Fruit fly (Drosophila melanogaster): ENCODE results near the gene lectin-21Ca.

Gene lectin-21Ca

DNA sequence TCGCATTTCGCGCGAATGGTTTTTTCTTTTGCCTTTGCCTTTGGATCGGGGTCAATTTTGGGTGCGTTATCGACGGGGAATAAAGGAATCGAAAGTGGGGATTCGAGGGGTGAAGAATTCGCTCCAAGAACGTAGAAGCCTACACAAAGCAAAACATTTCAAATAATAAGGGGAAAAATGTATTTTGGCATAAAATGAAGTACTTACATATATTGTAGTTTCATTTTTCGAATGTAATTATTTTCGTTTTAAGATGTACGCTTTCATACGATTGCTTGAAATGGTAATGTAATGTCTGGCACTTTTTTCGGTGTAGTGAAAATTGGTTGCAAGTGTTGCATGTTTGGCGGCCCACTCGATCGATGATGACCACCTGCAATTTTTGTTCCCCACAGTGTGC is 9.4 kb upstream of the lectin-21Ca start:
- TF ChIP-seq CG8478 (optimal IDR thresholded peaks at IDR 0.05): no peak
- TF ChIP-seq CTCF (optimal IDR thresholded peaks at IDR 0.05): no peak

DNA sequence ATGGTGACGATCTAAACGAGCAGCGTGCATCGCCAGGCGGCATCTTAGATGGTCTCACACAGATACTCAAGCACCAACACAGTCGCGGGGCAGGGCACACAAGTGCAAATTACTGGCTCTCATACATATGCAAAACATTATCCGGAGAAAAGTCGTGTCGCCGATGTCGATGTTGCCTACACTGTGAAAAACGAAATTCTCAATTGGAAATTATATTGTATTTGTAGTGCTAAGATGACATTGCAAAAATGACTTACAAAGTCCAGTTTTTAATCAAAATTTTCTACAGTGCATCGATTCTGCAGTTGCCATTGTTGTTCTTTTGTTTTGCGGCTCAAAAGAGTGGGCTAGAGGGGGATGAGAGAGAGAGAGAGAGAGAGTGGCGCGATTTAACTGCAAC is 4.7 kb upstream of the lectin-21Ca start:
- no peak for TF ChIP-seq CG8478 (optimal IDR thresholded peaks at IDR 0.05)
- TF ChIP-seq CTCF (optimal IDR thresholded peaks at IDR 0.05): no peak

DNA sequence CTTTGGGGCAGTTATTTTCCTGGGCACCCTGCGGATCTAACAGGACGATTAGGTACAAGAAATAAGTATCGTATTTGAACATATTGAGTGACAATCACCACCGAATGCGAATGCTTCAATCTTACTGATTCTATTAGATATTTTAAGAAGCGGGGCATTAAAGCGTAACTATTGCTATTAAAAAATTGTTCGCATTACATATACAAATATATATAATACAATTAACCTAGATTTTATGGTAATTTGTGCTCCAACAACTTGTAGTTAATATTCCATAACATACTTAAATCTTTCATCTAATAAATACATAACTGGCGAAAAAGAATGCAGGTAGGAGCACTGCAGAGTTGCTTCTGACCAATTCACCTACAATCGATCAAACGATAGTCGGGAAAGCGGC is 3.3 kb upstream of the lectin-21Ca start, which contains the start of gene lectin-21Cb:
Gene lectin-21Cb (minus strand): TSS at position 101 of the 400 bp plus-strand sequence.
- no peak for TF ChIP-seq CG8478 (optimal IDR thresholded peaks at IDR 0.05)
- TF ChIP-seq CTCF (optimal IDR thresholded peaks at IDR 0.05): no peak

DNA sequence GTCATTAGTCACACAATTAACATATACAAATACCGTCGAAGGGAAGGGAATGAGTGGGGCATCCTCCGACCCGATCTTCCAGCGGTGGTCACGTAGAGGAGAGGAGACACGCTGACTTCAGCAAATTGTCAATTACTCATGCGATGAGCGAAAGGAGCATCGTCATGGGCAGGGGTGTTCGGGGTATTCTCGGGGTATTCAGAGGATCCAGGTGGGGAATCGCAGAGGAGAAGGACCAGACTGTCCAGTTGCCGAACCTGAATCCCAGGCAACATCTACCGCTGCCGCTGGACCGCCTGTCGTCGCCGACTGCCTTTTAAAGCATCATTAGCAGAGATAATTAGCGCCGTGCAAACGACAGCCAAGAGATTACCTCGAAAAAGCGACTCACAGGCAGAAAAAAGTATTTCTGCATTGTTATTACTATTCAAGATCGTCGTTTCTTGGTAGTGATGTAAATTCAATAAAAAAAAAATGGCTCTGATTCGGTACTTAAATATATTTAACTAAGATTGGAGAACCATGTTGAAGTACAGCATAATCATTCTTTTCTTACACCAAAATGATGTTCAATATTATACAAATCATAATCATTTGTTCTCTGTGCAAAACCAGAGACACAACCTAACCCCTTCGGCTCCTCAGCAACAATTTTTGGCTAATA is 1.1 kb upstream of the lectin-21Ca start:
- no peak for TF ChIP-seq CTCF (optimal IDR thresholded peaks at IDR 0.05)
- TF ChIP-seq CG8478 (optimal IDR thresholded peaks at IDR 0.05): no peak

DNA sequence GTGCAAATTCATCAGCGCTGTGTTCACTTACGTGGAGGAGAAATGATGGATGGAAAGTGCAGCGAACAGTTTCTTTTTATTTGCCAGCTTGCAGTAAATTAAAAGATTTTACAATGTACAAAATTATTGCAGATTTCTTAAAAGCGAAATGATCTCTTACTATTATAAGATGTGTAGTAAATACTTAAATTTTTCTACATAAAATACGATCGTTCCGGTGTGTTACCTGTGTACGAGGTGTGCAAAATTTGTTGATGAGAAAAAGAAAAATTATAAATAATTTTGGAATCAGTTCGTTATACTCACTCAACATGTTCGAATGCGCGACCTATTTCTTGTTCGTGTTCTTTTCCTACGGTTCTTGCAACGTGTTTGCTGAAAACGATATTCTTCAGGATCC is 935 bp downstream of the lectin-21Ca start, which contains the start of gene CG2839:
Gene CG2839 (plus strand): TSS at position 301 of the 400 bp plus-strand sequence.
- no peak for TF ChIP-seq CTCF (optimal IDR thresholded peaks at IDR 0.05)
- no peak for TF ChIP-seq CG8478 (optimal IDR thresholded peaks at IDR 0.05)

DNA sequence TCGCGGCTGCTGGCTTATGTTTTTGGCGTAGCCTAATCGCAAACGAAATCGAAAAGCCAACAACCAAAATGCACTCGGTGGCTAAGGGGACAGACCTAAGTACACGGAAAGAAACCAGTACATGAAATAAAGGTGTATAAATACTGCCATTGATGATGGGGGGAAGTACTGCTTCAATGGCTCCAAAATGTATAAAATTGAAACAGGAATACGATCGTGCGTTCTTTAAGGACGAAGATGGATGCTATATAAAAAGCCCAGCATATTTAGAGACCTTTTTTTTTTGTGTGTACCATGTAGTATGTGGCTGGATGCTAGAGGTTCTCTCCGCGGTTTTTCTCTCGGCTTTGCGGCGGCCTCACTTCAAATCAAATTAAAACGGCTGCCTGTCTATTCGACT is 5.8 kb downstream of the lectin-21Ca start:
- TF ChIP-seq CG8478 (optimal IDR thresholded peaks at IDR 0.05) (no peak), CTCF (optimal IDR thresholded peaks at IDR 0.05) (no peak)

DNA sequence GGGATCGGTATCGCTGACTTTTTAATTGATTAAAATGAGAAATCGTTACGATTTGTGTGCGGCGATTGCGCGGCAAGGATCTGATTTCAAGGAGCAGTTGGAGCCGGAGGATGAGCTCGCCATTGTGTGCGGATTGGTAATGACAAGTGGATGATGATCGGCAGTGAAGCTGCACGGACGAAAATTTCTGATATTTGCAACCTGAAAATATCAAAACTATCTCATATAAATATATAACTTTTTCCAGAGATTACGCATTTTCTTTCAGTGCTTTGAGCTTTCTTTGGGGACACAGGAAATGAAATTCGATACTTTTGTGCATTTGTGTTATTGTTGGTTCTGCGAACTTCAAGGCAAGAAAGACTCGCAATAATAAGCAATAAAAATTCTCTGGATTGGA is 8.8 kb downstream of the lectin-21Ca start:
- TF ChIP-seq CG8478 (optimal IDR thresholded peaks at IDR 0.05) (no peak), CTCF (optimal IDR thresholded peaks at IDR 0.05) (no peak)

DNA sequence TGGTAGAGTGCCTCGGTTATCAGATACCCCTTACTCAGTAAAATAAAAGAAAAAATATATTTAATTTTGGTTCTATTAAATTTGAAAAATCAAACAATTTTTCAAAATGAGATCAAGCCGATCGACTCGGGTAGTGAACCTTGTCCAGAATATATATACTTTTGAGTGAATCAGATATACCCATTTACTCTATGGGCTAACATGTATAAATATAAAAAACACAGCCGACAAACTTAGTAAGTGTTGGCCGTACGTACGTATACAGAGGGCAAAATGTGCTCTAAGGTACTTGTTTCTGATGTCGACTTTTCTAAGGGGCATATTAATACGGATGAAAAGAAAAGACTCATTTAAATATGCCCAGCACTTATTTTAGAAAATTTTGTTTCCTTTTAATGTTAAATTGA is 9.8 kb downstream of the lectin-21Ca start:
- TF ChIP-seq CG8478 (optimal IDR thresholded peaks at IDR 0.05) (no peak), CTCF (optimal IDR thresholded peaks at IDR 0.05) (no peak)

DNA sequence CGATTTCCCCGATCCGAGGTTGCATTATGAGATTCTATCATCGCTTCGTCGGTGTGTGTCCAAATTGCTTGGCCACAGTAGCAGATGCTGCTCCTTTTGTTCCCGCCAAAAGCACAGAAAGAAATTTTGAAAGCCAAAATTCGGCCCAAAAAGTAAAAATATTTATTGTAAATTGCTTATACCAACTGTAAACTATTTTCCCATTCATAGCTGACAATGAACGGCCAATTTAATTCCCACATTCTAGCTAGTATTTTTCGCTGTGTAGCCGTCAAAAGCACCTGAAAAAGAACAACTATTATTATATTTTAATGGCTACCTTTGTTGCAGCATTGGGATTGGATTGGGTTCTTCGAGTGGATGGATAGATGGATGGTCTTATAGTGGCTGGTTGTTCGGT is 12.1 kb downstream of the lectin-21Ca start:
- TF ChIP-seq CG8478 (optimal IDR thresholded peaks at IDR 0.05): no peak
- no peak for TF ChIP-seq CTCF (optimal IDR thresholded peaks at IDR 0.05)

DNA sequence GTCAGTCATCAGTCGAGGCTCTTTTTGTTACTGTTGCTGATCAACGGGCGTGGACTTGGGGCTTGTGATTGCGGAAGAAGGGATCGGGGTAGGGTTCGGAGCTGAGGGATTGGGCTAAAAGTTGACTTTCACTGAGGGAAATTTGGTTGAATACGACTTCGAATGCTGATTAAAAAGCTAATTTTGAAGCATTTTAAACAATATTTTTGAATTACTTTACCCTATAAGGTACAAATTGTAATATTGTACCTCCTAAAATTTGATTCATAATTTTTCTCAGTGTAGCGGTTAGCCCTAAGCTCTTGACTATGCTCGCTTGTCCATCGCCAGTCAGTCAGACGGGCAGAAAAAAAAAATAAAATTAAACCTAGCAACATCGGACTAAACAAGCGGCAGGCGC is 22.1 kb downstream of the lectin-21Ca start:
- TF ChIP-seq CTCF (optimal IDR thresholded peaks at IDR 0.05) (no peak), CG8478 (optimal IDR thresholded peaks at IDR 0.05) (no peak)

DNA sequence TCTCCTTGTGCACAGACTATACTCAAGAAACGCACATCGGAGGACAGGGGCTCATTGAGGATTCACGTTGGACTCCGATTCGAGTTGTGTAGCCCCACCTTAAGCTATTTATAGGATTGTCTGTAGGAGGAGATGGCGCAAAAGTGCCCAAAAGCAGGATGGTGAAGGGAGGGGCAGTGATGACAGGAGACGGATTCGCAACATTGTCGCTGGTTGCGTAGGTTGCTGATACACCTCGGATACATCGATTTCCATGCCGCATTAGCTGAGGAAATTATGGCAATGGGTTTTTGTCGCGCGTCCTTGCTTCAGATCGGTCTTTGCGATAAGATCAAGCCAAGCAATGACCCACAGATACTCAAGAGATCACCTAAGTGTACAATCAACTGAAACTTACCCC is 23.2 kb downstream of the lectin-21Ca start:
- no peak for TF ChIP-seq CG8478 (optimal IDR thresholded peaks at IDR 0.05)
- no peak for TF ChIP-seq CTCF (optimal IDR thresholded peaks at IDR 0.05)

DNA sequence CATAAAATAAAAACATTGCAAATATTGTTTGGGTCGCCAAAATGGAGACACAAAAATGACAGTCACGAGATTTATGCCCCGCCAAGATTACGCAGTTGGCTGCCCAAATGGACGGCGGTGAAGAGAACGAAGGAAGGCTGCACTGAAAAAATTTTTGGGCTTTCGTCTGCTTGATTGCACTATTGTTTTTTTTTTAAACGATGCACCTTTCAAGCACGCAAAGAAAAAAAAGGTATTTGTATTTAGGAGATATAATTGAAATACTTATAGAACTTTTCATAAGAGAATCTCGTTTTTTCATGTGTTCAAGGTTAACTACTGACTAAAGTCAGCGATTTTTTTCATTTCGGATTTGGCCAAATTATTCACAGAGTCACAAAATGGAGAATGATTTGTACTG is 26.4 kb downstream of the lectin-21Ca start:
- TF ChIP-seq CTCF (optimal IDR thresholded peaks at IDR 0.05) (no peak), CG8478 (optimal IDR thresholded peaks at IDR 0.05) (no peak)

DNA sequence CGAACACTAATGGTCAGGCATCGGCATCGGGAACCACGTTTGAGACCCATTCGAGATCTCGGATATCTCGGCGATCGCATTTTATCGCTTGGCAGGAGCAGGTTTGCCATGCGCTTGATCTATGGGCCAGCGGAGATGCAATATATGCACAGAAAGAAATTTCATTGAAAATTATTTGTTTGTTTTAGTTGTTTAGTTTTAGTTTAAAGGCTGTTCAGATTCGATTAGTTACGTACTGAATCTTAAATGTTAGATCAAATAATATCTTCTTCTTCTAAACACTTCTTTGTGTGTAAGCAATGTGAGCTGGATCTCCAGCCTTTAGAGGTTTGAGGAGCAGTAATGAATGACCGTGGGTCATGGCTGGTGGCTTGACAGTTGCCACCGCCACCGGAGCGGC is 29.4 kb downstream of the lectin-21Ca start:
- no peak for TF ChIP-seq CG8478 (optimal IDR thresholded peaks at IDR 0.05)
- no peak for TF ChIP-seq CTCF (optimal IDR thresholded peaks at IDR 0.05)

DNA sequence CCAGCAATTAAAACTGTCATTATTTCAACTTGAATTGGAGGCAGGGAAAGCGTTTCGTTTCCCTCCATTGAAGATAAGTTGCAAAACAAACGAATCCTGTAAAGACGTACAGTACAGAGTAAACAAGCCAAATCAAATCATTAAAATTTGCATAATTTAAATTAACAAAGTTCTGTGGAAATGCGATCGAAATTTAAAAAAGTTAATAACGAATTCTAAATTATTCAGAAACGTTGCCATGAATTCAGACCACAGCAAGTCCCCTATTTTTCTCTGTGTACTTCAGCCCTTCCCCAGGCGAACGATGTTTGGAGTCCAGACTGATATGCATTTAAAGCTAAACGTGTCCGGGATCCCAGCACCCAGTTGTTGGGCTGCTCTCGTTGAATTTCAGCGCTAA is 33.6 kb downstream of the lectin-21Ca start:
- TF ChIP-seq CG8478 (optimal IDR thresholded peaks at IDR 0.05) (no peak), CTCF (optimal IDR thresholded peaks at IDR 0.05) (no peak)

DNA sequence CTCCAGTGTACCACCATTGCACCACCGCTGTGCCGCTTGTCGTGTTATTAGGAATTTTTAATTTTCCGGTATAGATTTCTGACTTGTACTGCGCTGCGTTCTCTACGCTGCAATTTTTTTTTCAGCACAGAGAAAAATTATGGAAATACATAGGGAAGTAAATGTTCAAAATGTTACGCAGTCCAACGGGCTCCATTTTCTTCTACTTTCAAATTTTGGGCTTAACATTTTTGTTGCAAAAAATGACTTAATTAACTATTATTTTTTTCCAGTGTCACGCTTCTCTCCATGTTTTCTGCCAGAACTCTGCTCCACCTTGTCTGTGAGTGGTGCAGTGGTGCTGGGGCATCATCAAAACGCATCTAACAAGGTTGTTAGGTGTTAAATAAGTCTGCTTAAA is 36.6 kb downstream of the lectin-21Ca start:
- TF ChIP-seq CG8478 (optimal IDR thresholded peaks at IDR 0.05) (no peak), CTCF (optimal IDR thresholded peaks at IDR 0.05) (no peak)

DNA sequence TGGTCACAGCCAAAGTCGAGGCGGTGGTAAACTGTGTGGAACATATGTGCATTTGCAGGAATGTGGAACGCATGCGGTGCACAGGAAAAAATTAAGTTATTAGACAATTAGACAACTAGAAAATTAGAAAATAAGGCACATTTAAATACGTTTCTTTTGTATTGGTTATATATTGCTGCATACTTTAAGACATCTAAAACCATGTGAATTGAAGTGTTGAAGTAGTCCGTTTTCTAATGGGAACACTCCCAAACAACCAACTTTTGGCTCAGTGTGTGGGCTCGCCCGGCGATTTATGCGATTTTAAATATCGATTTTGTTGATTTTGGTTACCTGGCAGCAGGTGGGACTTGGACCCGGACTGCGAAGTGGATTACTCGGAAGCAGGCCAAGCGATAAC is 39.9 kb downstream of the lectin-21Ca start:
- no peak for TF ChIP-seq CG8478 (optimal IDR thresholded peaks at IDR 0.05)
- TF ChIP-seq CTCF (optimal IDR thresholded peaks at IDR 0.05): no peak

All from S2 (cell line).